Fruit fly (Drosophila melanogaster) whole organism, embryonic: Measurements from ENCODE around the gene CG34461.

Experiments used
- ATbp ChIP-seq: fragments of 200-800 bp; sonication (Bioruptor generic); optimal IDR thresholded peaks from 2 replicates; lab custom pipeline; 2017; ENCODE audit warnings: missing biosample characterization, mild to moderate bottlenecking, missing genetic modification characterization, missing genetic modification reagents
- BEAF-32 ChIP-seq: fragments of 200-800 bp; sonication (Bioruptor generic); optimal IDR thresholded peaks from 3 replicates; lab custom pipeline; 2017; ENCODE audit warnings: missing biosample characterization, missing genetic modification characterization, mild to moderate bottlenecking, moderate library complexity, missing genetic modification reagents
- CG10267 ChIP-seq: fragments of 200-800 bp; sonication (Bioruptor generic); optimal IDR thresholded peaks from 2 replicates; lab custom pipeline; 2018; ENCODE audit warnings: missing biosample characterization, mild to moderate bottlenecking, missing genetic modification characterization, moderate library complexity
- CG13287 ChIP-seq: fragments of 200-800 bp; sonication (Bioruptor generic); IDR thresholded peaks from 2 replicates; pipeline ENCODE4 v1.3.6; 2022; ENCODE audit warnings: missing biosample characterization, missing genetic modification characterization; ENCODE audit not compliant: partially characterized antibody
- CG13424 ChIP-seq: fragments of 200-800 bp; sonication (Bioruptor generic); optimal IDR thresholded peaks from 2 replicates; lab custom pipeline; 2019; ENCODE audit warnings: missing biosample characterization, mild to moderate bottlenecking, missing genetic modification characterization, moderate library complexity
- CG14050 ChIP-seq: fragments of 200-800 bp; sonication (Bioruptor generic); IDR thresholded peaks from 3 replicates; pipeline ENCODE4 v1.3.6; 2022; ENCODE audit warnings: missing biosample characterization, missing genetic modification characterization
- CG14965 ChIP-seq: fragments of 200-800 bp; sonication (Bioruptor generic); optimal IDR thresholded peaks from 2 replicates; lab custom pipeline; 2016; ENCODE audit warnings: missing biosample characterization, missing genetic modification characterization, borderline replicate concordance
- CG1529 ChIP-seq: fragments of 200-800 bp; sonication (Bioruptor generic); optimal IDR thresholded peaks from 3 replicates; lab custom pipeline; 2018; ENCODE audit warnings: missing biosample characterization, missing genetic modification characterization
- CG1647 ChIP-seq: fragments of 200-800 bp; sonication (Bioruptor generic); optimal IDR thresholded peaks from 3 replicates; lab custom pipeline; 2016; ENCODE audit warnings: missing biosample characterization, missing genetic modification characterization
- CG16813 ChIP-seq: fragments of 200-800 bp; sonication (Bioruptor generic); IDR thresholded peaks from 3 replicates; pipeline ENCODE4 v1.3.6; 2022; ENCODE audit warnings: missing biosample characterization, missing genetic modification characterization; ENCODE audit not compliant: partially characterized antibody
- CG17361 ChIP-seq: fragments of 200-800 bp; sonication (Bioruptor generic); IDR thresholded peaks from 3 replicates; pipeline ENCODE4 v1.3.6; 2022; ENCODE audit warnings: missing biosample characterization, missing genetic modification characterization
- CG3407 ChIP-seq: fragments of 200-800 bp; sonication (Bioruptor generic); optimal IDR thresholded peaks from 2 replicates; lab custom pipeline; 2018; ENCODE audit warnings: missing biosample characterization, mild to moderate bottlenecking, missing genetic modification characterization
- CG34224 ChIP-seq: fragments of 200-800 bp; sonication (Bioruptor generic); IDR thresholded peaks from 3 replicates; pipeline ENCODE4 v1.3.6; 2022; ENCODE audit warnings: missing biosample characterization, missing genetic modification characterization; ENCODE audit not compliant: partially characterized antibody
- CG4360 ChIP-seq: fragments of 200-800 bp; sonication (Bioruptor generic); IDR thresholded peaks from 2 replicates; pipeline ENCODE4 v1.3.6; 2022; ENCODE audit warnings: missing biosample characterization, missing genetic modification characterization
- CG4617 ChIP-seq: fragments of 200-800 bp; sonication (Bioruptor generic); optimal IDR thresholded peaks from 3 replicates; lab custom pipeline; 2016; ENCODE audit warnings: missing biosample characterization, missing genetic modification characterization, borderline replicate concordance
- CG7786 ChIP-seq: fragments of 200-800 bp; sonication (Bioruptor generic); optimal IDR thresholded peaks from 2 replicates; lab custom pipeline; 2016; ENCODE audit warnings: missing biosample characterization, missing genetic modification characterization
- CG8290 ChIP-seq, 3 experiments: fragments of 200-800 bp; sonication (Bioruptor generic); optimal IDR thresholded peaks; 2 replicates each; lab custom pipeline; 2016 to 2019; ENCODE audit warnings: missing biosample characterization in 3 of 3, missing genetic modification characterization in 3 of 3, mild to moderate bottlenecking in 2 of 3, moderate library complexity in 1 of 3
- CG9437 ChIP-seq: fragments of 200-800 bp; sonication (Bioruptor generic); optimal IDR thresholded peaks from 2 replicates; lab custom pipeline; 2018; ENCODE audit warnings: missing biosample characterization, mild to moderate bottlenecking, missing genetic modification characterization
- CG9727 ChIP-seq: fragments of 200-800 bp; sonication (Bioruptor generic); optimal IDR thresholded peaks from 3 replicates; lab custom pipeline; 2017; ENCODE audit warnings: missing biosample characterization, mild to moderate bottlenecking, missing genetic modification characterization
- CG9817 ChIP-seq: fragments of 200-800 bp; sonication (Bioruptor generic); optimal IDR thresholded peaks from 2 replicates; lab custom pipeline; 2018; ENCODE audit warnings: missing biosample characterization, mild to moderate bottlenecking, missing genetic modification characterization, moderate library complexity
- CG9932 ChIP-seq: fragments of 200-800 bp; sonication (Bioruptor generic); IDR thresholded peaks from 2 replicates; pipeline ENCODE4 v1.3.6; 2022; ENCODE audit warnings: missing biosample characterization, missing genetic modification characterization
- CTCF ChIP-seq: fragments of 200-800 bp; sonication (Bioruptor generic); optimal IDR thresholded peaks from 2 replicates; lab custom pipeline; 2017; ENCODE audit warnings: missing biosample characterization, mild to moderate bottlenecking, missing genetic modification characterization, moderate library complexity
- Dip3 ChIP-seq: fragments of 200-800 bp; sonication (Bioruptor generic); optimal IDR thresholded peaks from 3 replicates; lab custom pipeline; 2016; ENCODE audit warnings: missing biosample characterization, missing genetic modification characterization
- Doc2 ChIP-seq: fragments of 200-800 bp; sonication (Bioruptor generic); IDR thresholded peaks from 2 replicates; pipeline ENCODE4 v1.3.6; 2022; ENCODE audit warnings: missing biosample characterization, missing genetic modification characterization
- Doc3 ChIP-seq: fragments of 200-800 bp; sonication (Bioruptor generic); IDR thresholded peaks from 3 replicates; pipeline ENCODE4 v1.3.6; 2022; ENCODE audit warnings: missing biosample characterization, missing genetic modification characterization; ENCODE audit not compliant: partially characterized antibody
- Dp ChIP-seq: fragments of 200-800 bp; sonication (Bioruptor generic); optimal IDR thresholded peaks from 2 replicates; lab custom pipeline; 2018; ENCODE audit warnings: missing biosample characterization, mild to moderate bottlenecking, missing genetic modification characterization, moderate library complexity
- E2f1 ChIP-seq: fragments of 200-800 bp; sonication (Bioruptor generic); IDR thresholded peaks from 2 replicates; pipeline ENCODE4 v1.3.6; 2022; ENCODE audit warnings: missing biosample characterization, missing genetic modification characterization
- E2f2 ChIP-seq: fragments of 200-800 bp; sonication (Bioruptor generic); IDR thresholded peaks from 2 replicates; pipeline ENCODE4 v1.3.6; 2022; ENCODE audit warnings: missing biosample characterization, missing genetic modification characterization
- Elba2 ChIP-seq: fragments of 200-800 bp; sonication (Bioruptor generic); optimal IDR thresholded peaks from 3 replicates; lab custom pipeline; 2016; ENCODE audit warnings: missing biosample characterization, missing genetic modification characterization
- Hmr ChIP-seq: fragments of 200-800 bp; sonication (Bioruptor generic); optimal IDR thresholded peaks from 3 replicates; lab custom pipeline; 2017; ENCODE audit warnings: mild to moderate bottlenecking, missing biosample characterization, missing genetic modification reagents, missing genetic modification characterization
- MBD-R2 ChIP-seq: fragments of 200-800 bp; sonication (Bioruptor generic); IDR thresholded peaks from 2 replicates; pipeline ENCODE4 v1.3.6; 2022; ENCODE audit warnings: missing biosample characterization, missing genetic modification characterization
- MESR4 ChIP-seq: fragments of 200-800 bp; sonication (Bioruptor generic); optimal IDR thresholded peaks from 2 replicates; lab custom pipeline; 2018; ENCODE audit warnings: missing biosample characterization, mild to moderate bottlenecking, missing genetic modification characterization, moderate library complexity
- Med ChIP-seq: fragments of 200-800 bp; sonication (Bioruptor generic); peaks from one replicate; lab custom pipeline; 2016; ENCODE audit warnings: missing biosample characterization, missing genetic modification characterization, mild to moderate bottlenecking, inconsistent platforms, moderate library complexity
- NFAT ChIP-seq: fragments of 200-800 bp; sonication (Bioruptor generic); IDR thresholded peaks from 2 replicates; pipeline ENCODE4 v1.3.6; 2022; ENCODE audit warnings: missing biosample characterization, missing genetic modification characterization
- Sry-β ChIP-seq: fragments of 200-800 bp; sonication (Bioruptor generic); optimal IDR thresholded peaks from 2 replicates; lab custom pipeline; 2018; ENCODE audit warnings: missing biosample characterization, mild to moderate bottlenecking, missing genetic modification characterization, moderate library complexity
- bbx ChIP-seq: fragments of 200-800 bp; sonication (Bioruptor generic); IDR thresholded peaks from 2 replicates; pipeline ENCODE4 v1.3.6; 2022; ENCODE audit warnings: missing biosample characterization, missing genetic modification characterization; ENCODE audit not compliant: partially characterized antibody
- dimm ChIP-seq: fragments of 200-800 bp; sonication (Bioruptor generic); IDR thresholded peaks from 2 replicates; pipeline ENCODE4 v1.3.6; 2022; ENCODE audit warnings: missing biosample characterization, missing genetic modification characterization
- gcm2 ChIP-seq: fragments of 200-800 bp; sonication (Bioruptor generic); optimal IDR thresholded peaks from 2 replicates; lab custom pipeline; 2016; ENCODE audit warnings: missing biosample characterization, missing genetic modification characterization
- gfzf ChIP-seq: fragments of 200-800 bp; sonication (Bioruptor generic); optimal IDR thresholded peaks from 2 replicates; lab custom pipeline; 2016; ENCODE audit warnings: missing biosample characterization, mild to moderate bottlenecking, missing genetic modification characterization, moderate library complexity
- lilli ChIP-seq: fragments of 200-800 bp; sonication (Bioruptor generic); optimal IDR thresholded peaks from 3 replicates; lab custom pipeline; 2016; ENCODE audit warnings: missing biosample characterization, missing genetic modification characterization
- nau ChIP-seq: fragments of 200-800 bp; sonication (Bioruptor generic); optimal IDR thresholded peaks from 3 replicates; lab custom pipeline; 2017; ENCODE audit warnings: missing biosample characterization, mild to moderate bottlenecking, missing genetic modification characterization, missing genetic modification reagents
- nom ChIP-seq: fragments of 200-800 bp; sonication (Bioruptor generic); optimal IDR thresholded peaks from 2 replicates; lab custom pipeline; 2017; ENCODE audit warnings: missing biosample characterization, missing genetic modification characterization, mild to moderate bottlenecking, moderate library complexity, missing genetic modification reagents
- pzg ChIP-seq: fragments of 200-800 bp; sonication (Bioruptor generic); optimal IDR thresholded peaks from 3 replicates; lab custom pipeline; 2018; ENCODE audit warnings: missing biosample characterization, mild to moderate bottlenecking, missing genetic modification characterization, moderate library complexity
- row ChIP-seq: fragments of 200-800 bp; sonication (Bioruptor generic); IDR thresholded peaks from 3 replicates; pipeline ENCODE4 v1.3.6; 2022; ENCODE audit warnings: missing biosample characterization, missing genetic modification characterization
- slbo ChIP-seq: fragments of 200-800 bp; sonication (Bioruptor generic); IDR thresholded peaks from 2 replicates; pipeline ENCODE4 v1.3.6; 2022; ENCODE audit warnings: missing biosample characterization, missing genetic modification characterization

Gene CG34461

dm6 chr3L:8299224-8300130, 26.2 kb upstream of the CG34461 start, which contains the start of the genes Arl5 and CG13671 (continued):
- peak; percentile 34 for TF ChIP-seq ATbp (GFP tag; lab: Kevin White, UChicago)
- TF ChIP-seq dimm (GFP tag; lab: Robert Waterston, UW) = no peak
- peak; percentile 85; the same call in 2 of the 3 replicates for TF ChIP-seq CG17361 (GFP tag; lab: Robert Waterston, UW)
- no peak for TF ChIP-seq Doc2 (GFP tag; lab: Robert Waterston, UW)
- peak; percentile 66; the same call in 2 of the 3 replicates for TF ChIP-seq CG34224 (GFP tag; lab: Robert Waterston, UW)
- peak; percentile 47 for TF ChIP-seq gcm2 (GFP tag; lab: Kevin White, UChicago)
- TF ChIP-seq CG14965 (GFP tag; lab: Kevin White, UChicago) = no peak
- TF ChIP-seq CG7786 (GFP tag; lab: Kevin White, UChicago) = peak; percentile 27
- peak; percentile 25 for TF ChIP-seq nau (GFP tag; lab: Kevin White, UChicago)
- TF ChIP-seq CG1529 = peak; percentile 10
- TF ChIP-seq Hmr (GFP tag; lab: Kevin White, UChicago) = peak; percentile 75
- peak; percentile 85 for TF ChIP-seq lilli (GFP tag; lab: Kevin White, UChicago)
- TF ChIP-seq Doc3 (GFP tag; lab: Robert Waterston, UW) = peak; percentile 83
- TF ChIP-seq CG9932 = peak; percentile 88
- TF ChIP-seq Elba2 (GFP tag; lab: Kevin White, UChicago) = peak; percentile 54
- TF ChIP-seq CG9817 (tag; lab: Kevin White, UChicago) = no peak
- TF ChIP-seq CG14050 = peak; percentile 67; the same call in 2 of the 3 replicates
- TF ChIP-seq CG9727 (GFP tag; lab: Kevin White, UChicago) = peak; percentile 83

- TF ChIP-seq dimm (GFP tag; lab: Robert Waterston, UW) (no peak), CG3407 (no peak), CG10267 (tag; lab: Kevin White, UChicago) (peak; percentile 74), CG9437 (GFP tag; lab: Kevin White, UChicago) (peak; percentile 65), slbo (GFP tag; lab: Robert Waterston, UW) (0 out of 2 replicates have a peak, but pooled peaks have one; percentile 12), MBD-R2 (GFP tag; lab: Robert Waterston, UW) (peak; percentile 49), row (GFP tag; lab: Robert Waterston, UW) (peak; percentile 23; the same call in 1 of the 3 replicates), E2f2 (GFP tag; lab: Robert Waterston, UW) (peak; percentile 69), Sry-β (GFP tag; lab: Kevin White, UChicago) (peak; percentile 44), CG34224 (GFP tag; lab: Robert Waterston, UW) (0 out of 3 replicates have a peak, but pooled peaks have one; percentile 29), MESR4 (GFP tag; lab: Kevin White, UChicago) (peak; percentile 47), Dip3 (no peak), CG4360 (peak; percentile 39), CTCF (GFP tag; lab: Kevin White, UChicago) (peak; percentile 47), nom (peak; percentile 1), NFAT (GFP tag; lab: Robert Waterston, UW) (no peak), Med (peak; percentile 38), CG13287 (GFP tag; lab: Robert Waterston, UW) (0 out of 2 replicates have a peak, but pooled peaks have one; percentile 17), gfzf (GFP tag; lab: Kevin White, UChicago) (peak; percentile 16), CG16813 (GFP tag; lab: Robert Waterston, UW) (no peak), CG1647 (GFP tag; lab: Kevin White, UChicago) (no peak), CG4617 (GFP tag; lab: Kevin White, UChicago) (peak; percentile 20), bbx (GFP tag; lab: Robert Waterston, UW) (peak; percentile 7; the same call in 1 of the 2 replicates), CG13424 (no peak), E2f1 (GFP tag; lab: Robert Waterston, UW) (no peak), BEAF-32 (peak; percentile 32), Dp (GFP tag; lab: Kevin White, UChicago) (peak; percentile 53), pzg (GFP tag; lab: Kevin White, UChicago) (peak; percentile 28), CG8290 (GFP tag; optimal IDR thresholded peaks at IDR 0.05; lab: Kevin White, UChicago) (no peak), CG8290 (tag; optimal IDR thresholded peaks at IDR 0.05; lab: Kevin White, UChicago) (no peak)
These were observed 21.7 kb upstream of the CG34461 start, which contains the start of the genes CG7194 and Sbp2 for dm6 chr3L:8303912-8304311. Gene CG7194, minus strand, starts transcription at chr3L:8304059. Gene Sbp2, plus strand, starts transcription at chr3L:8304157.
